Worm (Caenorhabditis elegans) whole organism, midembryonic: ENCODE results near the gene T23F11.6.

Experiments used
- T22C8.4 ChIP-seq: fragments of 200-800 bp; sonication (Bioruptor generic); IDR thresholded peaks from 2 replicates; pipeline ENCODE4 v1.3.6; 2022; ENCODE audit warnings: missing genetic modification characterization, missing compliant biosample characterization
- cog-1 ChIP-seq: sonication (generic microtip); optimal IDR thresholded peaks from 2 replicates; lab custom pipeline; 2016; ENCODE audit warnings: missing genetic modification characterization, missing compliant biosample characterization
- flt-1 ChIP-seq: fragments of 200-800 bp; sonication (Bioruptor generic); IDR thresholded peaks from 2 replicates; pipeline ENCODE4 v1.3.6; 2022; ENCODE audit warnings: missing genetic modification characterization, missing compliant biosample characterization
- klf-2 ChIP-seq: fragments of 200-800 bp; sonication (Bioruptor generic); conservative IDR thresholded peaks from 2 replicates; pipeline ENCODE4 v1.3.6; 2022; ENCODE audit warnings: missing genetic modification reagents, missing genetic modification characterization, missing compliant biosample characterization
- med-1 ChIP-seq: sonication (generic microtip); optimal IDR thresholded peaks from 2 replicates; lab custom pipeline; 2017; ENCODE audit warnings: missing genetic modification characterization, mild to moderate bottlenecking, missing compliant biosample characterization, antibody characterized with exemption, missing genetic modification reagents; ENCODE audit not compliant: insufficient read depth
- ref-1 ChIP-seq: fragments of 200-800 bp; sonication (Bioruptor generic); conservative IDR thresholded peaks from 2 replicates; pipeline ENCODE4 v1.3.6; 2022; ENCODE audit warnings: missing genetic modification reagents, missing genetic modification characterization, missing compliant biosample characterization
- tab-1 ChIP-seq: fragments of 200-800 bp; sonication (Bioruptor generic); IDR thresholded peaks from 2 replicates; pipeline ENCODE4 v1.3.6; 2022; ENCODE audit warnings: missing genetic modification characterization, missing compliant biosample characterization
- ztf-23 ChIP-seq: fragments of 200-800 bp; sonication (Bioruptor generic); IDR thresholded peaks from 2 replicates; pipeline ENCODE4 v1.3.6; 2022; ENCODE audit warnings: missing genetic modification reagents, missing genetic modification characterization, missing compliant biosample characterization

DNA sequence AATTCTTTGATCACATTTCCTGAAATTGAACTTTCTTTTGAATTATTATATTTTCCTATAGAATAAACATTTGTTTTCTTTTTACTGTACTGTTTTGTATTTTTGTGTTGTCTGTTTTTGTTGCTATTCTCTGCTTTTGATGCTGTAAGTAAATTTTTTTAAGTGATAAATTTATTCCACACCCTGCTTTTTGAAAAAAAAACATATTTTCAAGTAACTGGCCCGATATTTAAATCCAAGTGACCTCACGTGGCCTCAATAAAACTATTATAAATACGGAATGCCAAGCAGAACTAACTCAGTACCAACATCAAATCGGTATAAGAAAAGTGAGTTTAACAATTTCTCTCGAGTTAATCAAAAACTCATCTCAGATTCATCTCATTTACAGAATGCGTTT, 19.6 kb downstream of the T23F11.6 start, which contains the start of gene clec-151:
- TF ChIP-seq klf-2 (GFP tag; lab: Robert Waterston, UW), result no peak
- no peak for TF ChIP-seq T22C8.4 (GFP tag; lab: Robert Waterston, UW)
- TF ChIP-seq med-1 (GFP tag; lab: Kevin White, UChicago), result no peak
- TF ChIP-seq flt-1 (GFP tag; lab: Robert Waterston, UW), result no peak
- TF ChIP-seq cog-1 (tag; lab: Kevin White, UChicago), result no peak
- TF ChIP-seq ztf-23, result no peak
- TF ChIP-seq ref-1 (GFP tag; lab: Robert Waterston, UW), result no peak
- TF ChIP-seq tab-1 (GFP tag; lab: Robert Waterston, UW), result no peak
